Worm (Caenorhabditis elegans): Measurements from ENCODE around the gene str-86.

DNA sequence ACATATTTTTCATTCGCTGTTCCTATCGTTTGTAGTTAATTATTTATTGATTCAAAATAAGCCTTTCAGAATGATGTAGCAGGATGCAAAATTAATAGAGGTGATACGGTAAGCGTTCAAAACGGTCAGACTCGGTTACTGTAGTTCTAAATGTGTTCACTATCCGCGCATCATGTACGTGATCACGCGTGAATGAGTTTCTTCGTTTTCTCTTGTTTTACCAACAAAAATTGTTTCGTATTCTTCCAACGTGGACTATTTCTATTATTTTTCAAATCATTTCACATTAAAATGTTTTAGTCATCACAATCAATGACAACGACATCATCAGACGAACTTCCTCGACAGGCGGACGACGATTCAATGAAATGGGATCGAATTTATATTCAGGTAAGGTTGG lies 36.0 kb downstream of the str-86 start, which contains the start of gene gck-1:
- TF ChIP-seq cog-1 (tag; optimal IDR thresholded peaks at IDR 0.05) = no peak
- no peak for TF ChIP-seq tab-1 (GFP tag; IDR thresholded peaks at IDR 0.05)
- TF ChIP-seq T22C8.4 (GFP tag; IDR thresholded peaks at IDR 0.05) = no peak
- no peak for TF ChIP-seq med-1 (GFP tag; optimal IDR thresholded peaks at IDR 0.05; ENCODE audit: insufficient read depth)
